Worm (Caenorhabditis elegans) whole organism, L1 larva: ENCODE results near the gene Y53C12A.8.
A peak's percentile ranks its signal among the peaks of the same experiment; 100 is the strongest.

Source experiments
- C04F5.9 ChIP-seq: sonication (generic microtip); optimal IDR thresholded peaks from 2 replicates; lab custom pipeline; 2016; ENCODE audit warnings: missing genetic modification characterization, missing compliant biosample characterization
- blmp-1 ChIP-seq: fragments of 150-350 bp; optimal IDR thresholded peaks from 2 replicates; lab custom pipeline; 2014; ENCODE audit warnings: missing biosample characterization, missing genetic modification characterization
- ceh-8 ChIP-seq: fragments of 200-800 bp; sonication (Bioruptor generic); optimal IDR thresholded peaks from 2 replicates; lab custom pipeline; 2018; ENCODE audit warnings: mild to moderate bottlenecking, missing genetic modification characterization, moderate library complexity, missing compliant biosample characterization
- ceh-82 ChIP-seq, 3 experiments: fragments of 150-350 bp in 1 of 3; sonication (generic microtip) in 2 of 3; optimal IDR thresholded peaks; 2 replicates each; lab custom pipeline; 2014 to 2017; ENCODE audit warnings: missing biosample characterization in 3 of 3, missing genetic modification characterization in 3 of 3
- ceh-88 ChIP-seq: fragments of 200-800 bp; sonication (Bioruptor generic); IDR thresholded peaks from 2 replicates; pipeline ENCODE4 v1.3.6; 2022; ENCODE audit warnings: missing genetic modification characterization, missing compliant biosample characterization
- dpl-1 ChIP-seq, 3 experiments: fragments of 150-350 bp in 2 of 3; sonication (generic microtip) in 1 of 3; optimal IDR thresholded peaks; 2 replicates each; lab custom pipeline; 2014 to 2017; ENCODE audit warnings: missing biosample characterization in 3 of 3, missing genetic modification characterization in 3 of 3, missing genetic modification reagents in 3 of 3
- efl-1 ChIP-seq, 4 experiments: fragments of 150-350 bp; optimal IDR thresholded peaks in 3 of 4; peaks in 1 of 4; 1 replicate in 1 of 4; 2 replicates in 3 of 4; lab custom pipeline; 2014; ENCODE audit warnings: missing biosample characterization in 2 of 4, missing genetic modification characterization in 2 of 4, missing genetic modification reagents in 2 of 4
- efl-3 ChIP-seq: fragments of 200-800 bp; sonication (Bioruptor generic); optimal IDR thresholded peaks from 2 replicates; lab custom pipeline; 2018; ENCODE audit warnings: mild to moderate bottlenecking, missing genetic modification characterization, missing compliant biosample characterization
- egl-13 ChIP-seq: sonication (generic microtip); optimal IDR thresholded peaks from 2 replicates; lab custom pipeline; 2016; ENCODE audit warnings: missing genotype, missing genetic modification reagents, missing genetic modification characterization, missing compliant biosample characterization
- elt-2 ChIP-seq: sonication (generic microtip); optimal IDR thresholded peaks from 2 replicates; lab custom pipeline; 2016; ENCODE audit warnings: missing genetic modification characterization, mild to moderate bottlenecking, inconsistent platforms, missing compliant biosample characterization, missing genetic modification reagents
- elt-3 ChIP-seq, 6 experiments: fragments of 150-350 bp in 1 of 6; sonication (generic microtip); optimal IDR thresholded peaks; 2 replicates each; lab custom pipeline; 2017 to 2018; ENCODE audit warnings: missing biosample characterization in 6 of 6, missing genetic modification characterization in 6 of 6, inconsistent platforms in 1 of 6
- fkh-8 ChIP-seq: sonication (generic microtip); optimal IDR thresholded peaks from 2 replicates; lab custom pipeline; 2016; ENCODE audit warnings: mild to moderate bottlenecking, missing genetic modification characterization, missing compliant biosample characterization
- fos-1 ChIP-seq: fragments of 150-350 bp; optimal IDR thresholded peaks from 2 replicates; lab custom pipeline; 2014; ENCODE audit warnings: missing biosample characterization, missing genetic modification characterization
- hlh-4 ChIP-seq: sonication (generic microtip); optimal IDR thresholded peaks from 2 replicates; lab custom pipeline; 2016; ENCODE audit warnings: mild to moderate bottlenecking, missing genetic modification characterization, missing compliant biosample characterization
- hpl-2 ChIP-seq: fragments of 150-350 bp; optimal IDR thresholded peaks from 2 replicates; lab custom pipeline; 2014; ENCODE audit warnings: missing biosample characterization, missing genetic modification reagents, missing genetic modification characterization
- irx-1 ChIP-seq: sonication (generic microtip); optimal IDR thresholded peaks from 2 replicates; lab custom pipeline; 2016; ENCODE audit warnings: missing genetic modification characterization, missing compliant biosample characterization
- lin-13 ChIP-seq: fragments of 150-350 bp; optimal IDR thresholded peaks from 2 replicates; lab custom pipeline; 2014; ENCODE audit warnings: missing biosample characterization, missing genetic modification reagents, missing genetic modification characterization
- lin-14 ChIP-seq: fragments of 200-800 bp; sonication (Bioruptor generic); optimal IDR thresholded peaks from 2 replicates; lab custom pipeline; 2018; ENCODE audit warnings: mild to moderate bottlenecking, missing genetic modification characterization, moderate library complexity, missing compliant biosample characterization
- lin-15B ChIP-seq: fragments of 150-350 bp; sonication (generic microtip); optimal IDR thresholded peaks from 3 replicates; lab custom pipeline; 2014; ENCODE audit warnings: missing biosample characterization, missing genetic modification characterization
- lin-39 ChIP-seq: fragments of 150-350 bp; optimal IDR thresholded peaks from 2 replicates; lab custom pipeline; 2014; ENCODE audit warnings: missing biosample characterization, missing genetic modification reagents, missing genetic modification characterization
- lir-3 ChIP-seq: sonication (generic microtip); optimal IDR thresholded peaks from 2 replicates; lab custom pipeline; 2016; ENCODE audit warnings: mild to moderate bottlenecking, missing genetic modification characterization, moderate library complexity, missing compliant biosample characterization; ENCODE audit not compliant: poor library complexity
- lsy-2 ChIP-seq, 2 experiments: fragments of 150-350 bp; optimal IDR thresholded peaks; 2 replicates each; lab custom pipeline; 2014; ENCODE audit warnings: missing biosample characterization in 2 of 2, missing genetic modification characterization in 2 of 2
- mdl-1 ChIP-seq, 2 experiments: fragments of 150-350 bp; optimal IDR thresholded peaks; 2 replicates each; lab custom pipeline; 2014 to 2017; ENCODE audit warnings: missing biosample characterization in 2 of 2, missing genetic modification characterization in 2 of 2, inconsistent platforms in 1 of 2
- mep-1 ChIP-seq: fragments of 150-350 bp; optimal IDR thresholded peaks from 2 replicates; lab custom pipeline; 2014; ENCODE audit warnings: missing biosample characterization, missing genetic modification characterization
- nhr-20 ChIP-seq: sonication (generic microtip); optimal IDR thresholded peaks from 2 replicates; lab custom pipeline; 2016; ENCODE audit warnings: mild to moderate bottlenecking, missing genetic modification characterization, missing compliant biosample characterization
- nhr-237 ChIP-seq: fragments of 150-350 bp; optimal IDR thresholded peaks from 2 replicates; lab custom pipeline; 2014; ENCODE audit warnings: missing biosample characterization, missing genetic modification characterization
- nhr-47 ChIP-seq: sonication (generic microtip); optimal IDR thresholded peaks from 2 replicates; lab custom pipeline; 2016; ENCODE audit warnings: mild to moderate bottlenecking, missing genetic modification characterization, moderate library complexity, missing compliant biosample characterization
- nhr-71 ChIP-seq: sonication (generic microtip); optimal IDR thresholded peaks from 2 replicates; lab custom pipeline; 2016; ENCODE audit warnings: mild to moderate bottlenecking, missing genetic modification characterization, moderate library complexity, missing compliant biosample characterization
- nhr-77 ChIP-seq: fragments of 150-350 bp; optimal IDR thresholded peaks from 2 replicates; lab custom pipeline; 2014; ENCODE audit warnings: missing biosample characterization, missing genetic modification characterization
- nhr-90 ChIP-seq: sonication (generic microtip); optimal IDR thresholded peaks from 2 replicates; lab custom pipeline; 2016; ENCODE audit warnings: mild to moderate bottlenecking, missing genetic modification characterization, missing compliant biosample characterization; ENCODE audit not compliant: poor library complexity
- pag-3 ChIP-seq: sonication (generic microtip); optimal IDR thresholded peaks from 2 replicates; lab custom pipeline; 2017; ENCODE audit warnings: missing genetic modification characterization, mild to moderate bottlenecking, missing compliant biosample characterization, antibody characterized with exemption, borderline replicate concordance; ENCODE audit not compliant: insufficient read depth
- rnt-1 ChIP-seq: sonication (generic microtip); optimal IDR thresholded peaks from 2 replicates; lab custom pipeline; 2016; ENCODE audit warnings: mild to moderate bottlenecking, missing genetic modification characterization, moderate library complexity, missing compliant biosample characterization
- snpc-4 ChIP-seq: fragments of 150-350 bp; optimal IDR thresholded peaks from 2 replicates; lab custom pipeline; 2014; ENCODE audit warnings: missing biosample characterization, missing genetic modification characterization
- snu-23 ChIP-seq: sonication (generic microtip); optimal IDR thresholded peaks from 2 replicates; lab custom pipeline; 2016; ENCODE audit warnings: missing genetic modification characterization, missing compliant biosample characterization
- unc-62 ChIP-seq: fragments of 150-350 bp; optimal IDR thresholded peaks from 2 replicates; lab custom pipeline; 2014; ENCODE audit warnings: missing biosample characterization, missing genetic modification reagents, missing genetic modification characterization
- unc-86 ChIP-seq: sonication (generic microtip); optimal IDR thresholded peaks from 2 replicates; lab custom pipeline; 2016; ENCODE audit warnings: missing genetic modification characterization, missing compliant biosample characterization
- vab-15 ChIP-seq: sonication (generic microtip); optimal IDR thresholded peaks from 2 replicates; lab custom pipeline; 2017; ENCODE audit warnings: missing genotype, mild to moderate bottlenecking, missing genetic modification characterization, missing compliant biosample characterization
- xbp-1 ChIP-seq: sonication (generic microtip); optimal IDR thresholded peaks from 2 replicates; lab custom pipeline; 2016; ENCODE audit warnings: missing genetic modification characterization, missing compliant biosample characterization
- zip-4 ChIP-seq: fragments of 200-800 bp; sonication (Bioruptor generic); optimal IDR thresholded peaks from 2 replicates; lab custom pipeline; 2018; ENCODE audit warnings: mild to moderate bottlenecking, missing genetic modification characterization, moderate library complexity, missing compliant biosample characterization
- ztf-11 ChIP-seq, 2 experiments: sonication (generic microtip); optimal IDR thresholded peaks; 2 replicates each; lab custom pipeline; 2016 to 2017; ENCODE audit warnings: missing genetic modification characterization in 2 of 2, missing biosample characterization in 1 of 2, missing compliant biosample characterization in 1 of 2
- ztf-4 ChIP-seq: fragments of 150-350 bp; optimal IDR thresholded peaks from 2 replicates; lab custom pipeline; 2014; ENCODE audit warnings: missing biosample characterization, missing genetic modification characterization

Gene Y53C12A.8

DNA sequence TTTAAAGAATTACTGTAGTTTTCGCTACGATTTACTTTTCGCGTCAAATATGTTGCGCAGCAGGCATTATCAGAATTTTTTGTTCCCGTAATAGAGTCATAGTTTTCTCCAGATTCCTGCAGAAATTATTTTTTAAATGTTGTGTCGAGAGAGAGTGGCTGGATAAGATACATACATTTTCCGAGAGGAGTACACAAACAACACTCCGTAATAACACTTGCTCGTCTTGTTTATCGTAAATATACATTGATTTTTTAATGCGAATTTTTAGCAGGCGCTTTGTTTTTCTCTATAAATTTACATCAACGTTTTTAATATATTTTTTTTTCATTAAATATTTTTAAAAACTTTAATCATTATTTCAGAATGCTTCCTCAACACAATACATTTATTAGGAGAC, 31.3 kb downstream of the Y53C12A.8 start, which contains the start of gene taf-8 (continued):
- TF ChIP-seq unc-62 (GFP tag; lab: Kevin White, UChicago), result no peak
- TF ChIP-seq zip-4 (GFP tag; lab: Kevin White, UChicago), result no peak
- TF ChIP-seq hpl-2 (GFP tag; lab: Kevin White, UChicago), result no peak
- TF ChIP-seq lin-15B, result peak; percentile 24
- TF ChIP-seq efl-3, result no peak
- TF ChIP-seq snu-23 (GFP tag; lab: Kevin White, UChicago), result peak; percentile 78
- peak; percentile 32 for TF ChIP-seq irx-1 (tag; lab: Kevin White, UChicago)
- peak; percentile 8 for TF ChIP-seq egl-13 (tag; lab: Kevin White, UChicago)
- TF ChIP-seq ztf-4 (tag; lab: Kevin White, UChicago), result no peak
- TF ChIP-seq unc-86, result peak; percentile 20
- TF ChIP-seq xbp-1 (tag; lab: Kevin White, UChicago), result peak; percentile 66
- peak; percentile 79 for TF ChIP-seq nhr-20 (tag; lab: Kevin White, UChicago)
- peak; percentile 33 for TF ChIP-seq snpc-4 (tag; lab: Kevin White, UChicago)
- TF ChIP-seq rnt-1 (tag; lab: Kevin White, UChicago), result peak; percentile 62
- peak; percentile 9 to 69 (median 62) for TF ChIP-seq ceh-82 (tag; optimal IDR thresholded peaks at IDR 0.05; lab: Kevin White, UChicago)
- TF ChIP-seq efl-1 (optimal IDR thresholded peaks at IDR 0.05; lab: Kevin White, UChicago), result peak; percentile 60 to 76
- TF ChIP-seq efl-1 (GFP tag; optimal IDR thresholded peaks at IDR 0.05 in 1 of 2; lab: Kevin White, UChicago), result peak; percentile 65 to 97
- TF ChIP-seq lin-14 (GFP tag; lab: Kevin White, UChicago), result peak; percentile 71
- TF ChIP-seq mep-1 (tag; lab: Kevin White, UChicago), result no peak
- peak; percentile 25 for TF ChIP-seq lin-13 (GFP tag; lab: Kevin White, UChicago)
- no peak for TF ChIP-seq mdl-1 (tag; optimal IDR thresholded peaks at IDR 0.05; lab: Kevin White, UChicago)
- TF ChIP-seq nhr-47, result peak; percentile 79
- peak; percentile 37 for TF ChIP-seq fos-1 (tag; lab: Kevin White, UChicago)
- peak; percentile 54 for TF ChIP-seq fkh-8 (tag; lab: Kevin White, UChicago)
- peak; percentile 57 for TF ChIP-seq lin-39 (tag; lab: Kevin White, UChicago)
- peak in 1 of 6 experiments; percentile 6 for TF ChIP-seq elt-3 (tag; optimal IDR thresholded peaks at IDR 0.05; lab: Kevin White, UChicago)
- TF ChIP-seq dpl-1 (GFP tag; optimal IDR thresholded peaks at IDR 0.05; lab: Kevin White, UChicago), result peak; percentile 41 to 70 (median 69)
- no peak for TF ChIP-seq pag-3 (tag; lab: Kevin White, UChicago)
- 0 out of 2 replicates have a peak, but pooled peaks have one; percentile 15 for TF ChIP-seq ceh-88
- TF ChIP-seq ceh-8 (GFP tag; lab: Kevin White, UChicago), result no peak
- TF ChIP-seq elt-2, result no peak
- peak; percentile 22 for TF ChIP-seq nhr-77 (tag; lab: Kevin White, UChicago)
- no peak for TF ChIP-seq C04F5.9 (tag; lab: Kevin White, UChicago)
- TF ChIP-seq ztf-11 (tag; optimal IDR thresholded peaks at IDR 0.05; lab: Kevin White, UChicago), result peak in 1 of 2 experiments; percentile 34
- no peak for TF ChIP-seq blmp-1
- no peak for TF ChIP-seq nhr-237 (tag; lab: Kevin White, UChicago)
- TF ChIP-seq nhr-71 (tag; lab: Kevin White, UChicago), result peak; percentile 76
- TF ChIP-seq nhr-90 (tag; lab: Kevin White, UChicago), result peak; percentile 50
- no peak for TF ChIP-seq hlh-4 (tag; lab: Kevin White, UChicago)
- TF ChIP-seq lir-3 (tag; lab: Kevin White, UChicago), result peak; percentile 54

DNA sequence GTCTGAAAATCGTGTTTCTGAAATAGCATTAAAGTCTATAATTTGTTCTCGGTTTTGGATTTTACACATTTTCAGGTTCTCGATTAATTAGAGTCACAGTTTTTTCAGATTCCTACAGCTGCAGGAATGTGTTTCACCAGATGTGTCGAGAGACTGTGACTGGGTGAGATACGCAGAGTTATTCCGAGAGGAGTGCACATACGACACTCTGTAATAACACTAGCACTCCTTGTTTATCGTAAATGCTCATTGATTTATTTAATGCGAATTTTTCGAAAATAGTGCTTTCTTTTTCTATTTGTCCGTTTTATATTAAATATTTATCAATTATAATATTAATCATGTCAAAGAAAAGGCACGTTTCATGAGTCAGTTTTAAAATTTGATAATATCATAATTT, 32.9 kb downstream of the Y53C12A.8 start, which contains the start of gene ZK1320.11:
ZK1320.11 (plus strand) TSS at position 243 of the 400 bp plus-strand sequence.
- TF ChIP-seq efl-1 (optimal IDR thresholded peaks at IDR 0.05; lab: Kevin White, UChicago) (peak; percentile 21 to 27), efl-1 (GFP tag; optimal IDR thresholded peaks at IDR 0.05 in 1 of 2; lab: Kevin White, UChicago) (no peak), vab-15 (tag; lab: Kevin White, UChicago) (no peak), dpl-1 (GFP tag; optimal IDR thresholded peaks at IDR 0.05; lab: Kevin White, UChicago) (no peak), nhr-71 (tag; lab: Kevin White, UChicago) (peak; percentile 25), lsy-2 (tag; optimal IDR thresholded peaks at IDR 0.05; lab: Kevin White, UChicago) (peak in 1 of 2 experiments; percentile 58), snpc-4 (tag; lab: Kevin White, UChicago) (no peak), ceh-82 (tag; optimal IDR thresholded peaks at IDR 0.05; lab: Kevin White, UChicago) (peak in 1 of 3 experiments; percentile 9), lin-14 (GFP tag; lab: Kevin White, UChicago) (peak; percentile 5), hlh-4 (tag; lab: Kevin White, UChicago) (peak; percentile 22)
